Worm (Caenorhabditis elegans) whole organism, L4/young adult: ENCODE measurements around the gene F43E2.11.

Experiments used
- W03F9.2 ChIP-seq: fragments of 150-350 bp; optimal IDR thresholded peaks from 2 replicates; lab custom pipeline; 2014; ENCODE audit warnings: missing biosample characterization, missing genetic modification characterization
- dao-5 ChIP-seq: sonication (generic microtip); optimal IDR thresholded peaks from 2 replicates; lab custom pipeline; 2016; ENCODE audit warnings: missing genotype, missing genetic modification characterization, moderate library complexity, missing compliant biosample characterization
- him-1 ChIP-seq: sonication (generic microtip); optimal IDR thresholded peaks from 2 replicates; lab custom pipeline; 2016; ENCODE audit warnings: missing genotype, missing genetic modification reagents, missing genetic modification characterization, missing compliant biosample characterization

DNA sequence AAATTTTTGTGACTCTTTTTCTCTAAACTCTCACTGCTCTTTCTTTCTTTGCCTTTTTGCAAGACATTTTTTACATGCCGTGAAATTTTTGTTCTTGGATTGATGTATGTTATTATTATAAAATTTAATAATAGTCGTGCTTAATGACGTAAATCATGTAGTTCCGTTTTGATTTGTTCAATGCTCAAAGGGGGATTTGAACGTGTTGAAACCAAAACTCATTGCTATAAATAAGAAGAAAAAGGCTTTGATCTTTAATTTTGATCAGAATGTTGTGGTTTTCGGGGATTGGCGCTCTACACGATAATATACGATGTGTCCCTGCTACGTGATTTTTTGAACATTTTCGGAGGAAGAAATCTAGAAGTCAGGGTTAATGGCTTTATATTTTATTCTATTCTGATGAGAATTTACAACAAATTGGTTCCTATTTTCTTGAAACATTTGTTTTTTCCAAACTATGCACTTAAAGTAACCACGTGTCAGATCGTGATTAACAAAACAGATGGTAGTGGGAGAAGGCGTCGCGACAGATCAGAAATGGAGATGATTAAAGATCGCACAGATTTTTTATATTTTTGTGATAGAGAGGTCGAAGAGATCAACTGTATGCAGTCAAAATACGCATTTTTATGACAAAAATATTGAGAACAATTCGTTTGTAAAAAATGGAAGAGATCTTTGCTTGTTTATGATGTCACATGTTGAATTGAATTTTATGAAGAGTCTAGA, 28.4 kb downstream of the F43E2.11 start:
- TF ChIP-seq dao-5 (tag; lab: Kevin White, UChicago): no peak
- no peak for TF ChIP-seq him-1 (tag; lab: Kevin White, UChicago)
- no peak for TF ChIP-seq W03F9.2
